Fruit fly (Drosophila melanogaster): ENCODE data around the gene CG5245.

CG5245 gene

dm6 chr3R:12425510-12426309 is 3.6 kb upstream of the CG5245 start, which contains the start of gene Pp1-87B:
Gene Pp1-87B, minus strand, starts transcription at chr3R:12425917.
- TF ChIP-seq ap (GFP tag; IDR thresholded peaks at IDR 0.05) (no peak), CG6854 (GFP tag; optimal IDR thresholded peaks at IDR 0.05) (no peak), sisA (GFP tag; IDR thresholded peaks at IDR 0.05) (no peak), ERR (GFP tag; optimal IDR thresholded peaks at IDR 0.05) (no peak), oc (tag; optimal IDR thresholded peaks at IDR 0.05) (no peak), toy (GFP tag; IDR thresholded peaks at IDR 0.05) (no peak), Taf1 (GFP tag; IDR thresholded peaks at IDR 0.05) (no peak), tna (GFP tag; IDR thresholded peaks at IDR 0.05; ENCODE audit: partially characterized antibody) (no peak; the same call in 1 of the 2 replicates), fd102C (GFP tag; optimal IDR thresholded peaks at IDR 0.05) (no peak), CG4820 (GFP tag; optimal IDR thresholded peaks at IDR 0.05) (no peak), CG32532 (GFP tag; IDR thresholded peaks at IDR 0.05) (no peak), luna (GFP tag; optimal IDR thresholded peaks at IDR 0.05) (no peak), CG14710 (tag; optimal IDR thresholded peaks at IDR 0.05) (peak; percentile 76), CG6791 (GFP tag; IDR thresholded peaks at IDR 0.05; ENCODE audit: partially characterized antibody) (peak; percentile 55; the same call in 2 of the 3 replicates), shn (GFP tag; optimal IDR thresholded peaks at IDR 0.05) (peak; percentile 26), vnd (GFP tag; IDR thresholded peaks at IDR 0.05; ENCODE audit: partially characterized antibody) (peak; percentile 56; the same call in 2 of the 3 replicates), Dfd (GFP tag; optimal IDR thresholded peaks at IDR 0.05) (peak in 1 of 2 experiments; percentile 30), CG32767 (GFP tag; IDR thresholded peaks at IDR 0.05) (no peak), tap (tag; optimal IDR thresholded peaks at IDR 0.05) (no peak), z (GFP tag; IDR thresholded peaks at IDR 0.05) (no peak), CG12659 (GFP tag; optimal IDR thresholded peaks at IDR 0.05) (peak; percentile 87), schlank (tag; optimal IDR thresholded peaks at IDR 0.05) (no peak), slou (GFP tag; optimal IDR thresholded peaks at IDR 0.05) (no peak), chif (GFP tag; optimal IDR thresholded peaks at IDR 0.05) (peak in 1 of 2 experiments; percentile 1), chm (GFP tag; IDR thresholded peaks at IDR 0.05) (0 out of 2 replicates have a peak, but pooled peaks have one; percentile 52), CG30403 (GFP tag; optimal IDR thresholded peaks at IDR 0.05) (peak; percentile 39), hkb (optimal IDR thresholded peaks at IDR 0.05) (peak; percentile 92), hkb (GFP tag; IDR thresholded peaks at IDR 0.05) (no peak), cad (GFP tag; optimal IDR thresholded peaks at IDR 0.05) (no peak), CG10267 (tag; optimal IDR thresholded peaks at IDR 0.05) (peak; percentile 16), Hsf (GFP tag; optimal IDR thresholded peaks at IDR 0.05) (peak; percentile 13), CG6272 (GFP tag; IDR thresholded peaks at IDR 0.05) (no peak), tx (GFP tag; optimal IDR thresholded peaks at IDR 0.05) (no peak), psq (GFP tag; optimal IDR thresholded peaks at IDR 0.05) (no peak), CG10543 (GFP tag; optimal IDR thresholded peaks at IDR 0.05) (peak; percentile 53), dm (GFP tag; optimal IDR thresholded peaks at IDR 0.05) (peak; percentile 89), stwl (tag; optimal IDR thresholded peaks at IDR 0.05) (peak; percentile 46), CG34376 (GFP tag; optimal IDR thresholded peaks at IDR 0.05) (peak; percentile 9), CG4707 (GFP tag; optimal IDR thresholded peaks at IDR 0.05) (no peak), Pdp1 (GFP tag; optimal IDR thresholded peaks at IDR 0.05) (peak in 1 of 2 experiments; percentile 73), Fer1 (GFP tag; optimal IDR thresholded peaks at IDR 0.05) (peak; percentile 14), chinmo (GFP tag; IDR thresholded peaks at IDR 0.05; ENCODE audit: partially characterized antibody) (no peak), Oaz (GFP tag; IDR thresholded peaks at IDR 0.05) (no peak), wek (GFP tag; optimal IDR thresholded peaks at IDR 0.05) (no peak), fd96Cb (tag; optimal IDR thresholded peaks at IDR 0.05) (no peak), Doc3 (GFP tag; IDR thresholded peaks at IDR 0.05; ENCODE audit: partially characterized antibody) (no peak), jigr1 (GFP tag; IDR thresholded peaks at IDR 0.05) (no peak), mirr (GFP tag; optimal IDR thresholded peaks at IDR 0.05) (peak; percentile 2), BEAF-32 (GFP tag; optimal IDR thresholded peaks at IDR 0.05) (peak; percentile 70)

Measured in whole organism, embryonic.